Worm (Caenorhabditis elegans): Measurements from ENCODE around the gene dtmk-1.
"Not testable (repeated sequence)": the region's sequence is repeated elsewhere in the genome, so short reads cannot be mapped to it uniquely, and the experiment has no call there.

The dtmk-1 gene

DNA sequence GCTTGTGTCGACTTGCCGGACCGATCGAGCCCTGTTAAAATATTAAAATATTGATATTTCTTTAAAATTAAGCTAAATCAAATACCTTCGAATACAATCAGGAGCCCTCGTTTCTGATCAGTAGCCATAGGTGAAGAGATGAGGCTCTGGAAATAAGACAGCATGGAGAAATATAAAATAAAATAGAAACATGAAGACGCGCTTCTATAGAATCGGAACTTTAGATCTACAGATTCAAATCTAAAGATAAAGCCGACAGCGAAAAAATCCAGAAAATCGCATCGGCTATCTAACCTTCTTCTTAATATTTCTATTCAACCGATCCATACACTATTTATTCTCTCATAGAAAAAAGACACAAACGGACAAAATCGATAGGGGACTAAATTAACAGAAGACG is at the start of gene dtmk-1:
Gene dtmk-1, minus strand, starts transcription at position 146 of the 400 bp plus-strand sequence.
- TF ChIP-seq cog-1 (tag; optimal IDR thresholded peaks at IDR 0.05) (no peak), T22C8.4 (GFP tag; IDR thresholded peaks at IDR 0.05) (no peak), ztf-29 (GFP tag; IDR thresholded peaks at IDR 0.05) (no peak), med-1 (GFP tag; optimal IDR thresholded peaks at IDR 0.05; ENCODE audit: insufficient read depth) (no peak), tab-1 (GFP tag; IDR thresholded peaks at IDR 0.05) (no peak), ref-1 (GFP tag; conservative IDR thresholded peaks at IDR 0.05) (no peak), klf-2 (GFP tag; conservative IDR thresholded peaks at IDR 0.05) (no peak), flt-1 (GFP tag; IDR thresholded peaks at IDR 0.05) (no peak), ztf-23 (GFP tag; IDR thresholded peaks at IDR 0.05) (no peak)

DNA sequence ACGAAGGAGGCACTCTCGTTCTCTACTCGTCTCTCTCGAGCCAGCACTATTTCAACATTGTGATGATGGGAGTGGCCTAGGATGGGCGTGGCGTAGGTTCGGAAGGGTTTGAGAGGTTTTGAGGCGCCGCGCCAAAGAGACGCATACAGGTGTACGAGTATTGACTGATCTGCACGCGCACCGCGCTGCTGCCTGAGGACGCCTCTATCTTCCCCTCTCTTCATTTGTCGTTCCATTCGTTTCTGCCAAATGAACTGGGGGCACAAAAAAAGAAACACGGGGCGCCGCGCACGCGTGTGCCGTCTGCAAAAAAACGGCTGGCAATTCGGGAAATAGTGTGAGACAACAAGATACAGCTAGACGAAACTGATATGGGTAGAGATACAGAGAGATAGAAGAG is 49.1 kb upstream of the dtmk-1 start, which contains the start of gene lec-2:
Gene lec-2, minus strand, starts transcription at position 171 of the 400 bp plus-strand sequence.
- TF ChIP-seq ref-1 (GFP tag; conservative IDR thresholded peaks at IDR 0.05), result no peak
- no peak for TF ChIP-seq T22C8.4 (GFP tag; IDR thresholded peaks at IDR 0.05)
- TF ChIP-seq med-1 (GFP tag; optimal IDR thresholded peaks at IDR 0.05; ENCODE audit: insufficient read depth), result no peak

DNA sequence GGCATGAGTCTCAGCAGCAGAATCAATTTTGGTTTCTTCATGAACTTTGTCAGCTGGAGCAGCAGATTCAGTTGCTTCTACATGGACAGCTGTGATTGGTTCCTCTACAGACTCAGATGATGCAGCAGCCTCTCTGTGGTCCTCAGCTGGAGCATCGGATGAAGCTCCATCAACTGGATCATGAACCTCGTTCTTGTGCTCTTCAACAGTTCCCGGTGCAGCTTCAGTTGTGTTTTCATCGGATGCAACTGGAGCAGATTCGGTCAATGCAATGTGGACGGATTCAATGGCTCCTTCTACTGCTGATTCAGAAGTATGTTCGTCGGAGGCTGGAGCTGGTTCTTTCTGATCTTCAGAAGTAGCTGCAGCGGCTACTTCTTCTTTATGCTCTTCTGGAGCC is 47.5 kb upstream of the dtmk-1 start:
- TF ChIP-seq klf-2 (GFP tag; conservative IDR thresholded peaks at IDR 0.05), result no peak
- TF ChIP-seq flt-1 (GFP tag; IDR thresholded peaks at IDR 0.05), result no peak

ce11 chrII:10012490-10012889 is 45.6 kb upstream of the dtmk-1 start:
- TF ChIP-seq klf-2 (GFP tag; conservative IDR thresholded peaks at IDR 0.05), result no peak
- no peak for TF ChIP-seq T22C8.4 (GFP tag; IDR thresholded peaks at IDR 0.05)
- no peak for TF ChIP-seq med-1 (GFP tag; optimal IDR thresholded peaks at IDR 0.05; ENCODE audit: insufficient read depth)
- no peak for TF ChIP-seq ref-1 (GFP tag; conservative IDR thresholded peaks at IDR 0.05)
- no peak for TF ChIP-seq cog-1 (tag; optimal IDR thresholded peaks at IDR 0.05)
- TF ChIP-seq ztf-23 (GFP tag; IDR thresholded peaks at IDR 0.05), result no peak
- TF ChIP-seq tab-1 (GFP tag; IDR thresholded peaks at IDR 0.05), result no peak
- TF ChIP-seq flt-1 (GFP tag; IDR thresholded peaks at IDR 0.05), result no peak
- TF ChIP-seq ztf-29 (GFP tag; IDR thresholded peaks at IDR 0.05), result no peak

- TF ChIP-seq klf-2 (GFP tag; conservative IDR thresholded peaks at IDR 0.05) (no peak), tab-1 (GFP tag; IDR thresholded peaks at IDR 0.05) (no peak), ref-1 (GFP tag; conservative IDR thresholded peaks at IDR 0.05) (no peak), ztf-29 (GFP tag; IDR thresholded peaks at IDR 0.05) (no peak), ztf-23 (GFP tag; IDR thresholded peaks at IDR 0.05) (no peak), T22C8.4 (GFP tag; IDR thresholded peaks at IDR 0.05) (no peak)
Observed at ce11 chrII:10011733-10012132, 44.8 kb upstream of the dtmk-1 start.

- TF ChIP-seq T22C8.4 (GFP tag; IDR thresholded peaks at IDR 0.05) (no peak), ref-1 (GFP tag; conservative IDR thresholded peaks at IDR 0.05) (no peak), med-1 (GFP tag; optimal IDR thresholded peaks at IDR 0.05; ENCODE audit: insufficient read depth) (no peak), ztf-29 (GFP tag; IDR thresholded peaks at IDR 0.05) (no peak)
Observed at ce11 chrII:10010914-10011313, 44.0 kb upstream of the dtmk-1 start.

- TF ChIP-seq med-1 (GFP tag; optimal IDR thresholded peaks at IDR 0.05; ENCODE audit: insufficient read depth) (no peak), ref-1 (GFP tag; conservative IDR thresholded peaks at IDR 0.05) (no peak), flt-1 (GFP tag; IDR thresholded peaks at IDR 0.05) (no peak), klf-2 (GFP tag; conservative IDR thresholded peaks at IDR 0.05) (no peak), cog-1 (tag; optimal IDR thresholded peaks at IDR 0.05) (no peak), T22C8.4 (GFP tag; IDR thresholded peaks at IDR 0.05) (no peak), ztf-29 (GFP tag; IDR thresholded peaks at IDR 0.05) (no peak), tab-1 (GFP tag; IDR thresholded peaks at IDR 0.05) (no peak), ztf-23 (GFP tag; IDR thresholded peaks at IDR 0.05) (no peak)
Observed at ce11 chrII:10008552-10008951, 41.7 kb upstream of the dtmk-1 start.

DNA sequence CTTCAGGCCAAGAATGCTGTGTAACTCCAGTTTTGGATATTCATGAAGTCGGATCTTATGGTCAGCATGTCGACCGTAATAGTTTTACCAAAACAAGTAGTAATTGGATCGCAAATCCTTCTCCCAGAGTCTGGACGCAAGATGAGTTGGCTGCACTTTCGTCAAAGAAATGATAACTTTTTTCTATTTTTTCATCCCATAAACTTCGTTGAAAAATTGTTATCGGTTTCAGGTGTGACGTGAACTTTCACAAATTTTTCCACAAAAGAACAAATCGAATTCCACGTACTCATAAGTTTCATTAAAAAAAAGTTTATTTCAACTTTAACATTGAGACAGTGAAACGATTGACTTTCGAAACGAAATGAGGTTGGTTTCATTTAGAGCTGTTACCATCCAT is 41.0 kb upstream of the dtmk-1 start, which contains the start of gene ZK892.5:
Gene ZK892.5, plus strand, starts transcription at position 301 of the 400 bp plus-strand sequence.
- TF ChIP-seq med-1 (GFP tag; optimal IDR thresholded peaks at IDR 0.05; ENCODE audit: insufficient read depth), result no peak
- TF ChIP-seq klf-2 (GFP tag; conservative IDR thresholded peaks at IDR 0.05), result no peak
- no peak for TF ChIP-seq ref-1 (GFP tag; conservative IDR thresholded peaks at IDR 0.05)
- no peak for TF ChIP-seq cog-1 (tag; optimal IDR thresholded peaks at IDR 0.05)

DNA sequence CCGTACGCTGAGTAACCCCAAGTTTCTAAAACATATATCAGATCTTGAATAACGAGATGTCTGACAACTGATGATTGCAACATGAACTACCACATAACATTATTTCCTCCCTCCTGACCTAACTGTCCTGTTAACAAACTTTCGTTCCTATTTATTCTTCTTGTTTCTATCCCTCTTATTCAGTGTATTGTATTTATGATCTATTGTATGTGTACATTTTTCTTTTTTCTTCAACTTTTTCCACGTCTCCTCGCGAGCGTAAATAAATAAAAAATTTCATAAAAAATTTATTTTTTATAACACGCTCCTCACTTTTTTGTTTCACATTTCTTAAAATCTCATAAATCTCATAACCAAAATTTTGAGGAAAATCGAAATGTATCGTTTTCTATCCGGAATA is 39.4 kb upstream of the dtmk-1 start, which contains the start of gene ZK892.4:
Gene ZK892.4, plus strand, starts transcription at position 301 of the 400 bp plus-strand sequence.
- TF ChIP-seq flt-1 (GFP tag; IDR thresholded peaks at IDR 0.05); ztf-23 (GFP tag; IDR thresholded peaks at IDR 0.05); cog-1 (tag; optimal IDR thresholded peaks at IDR 0.05): not testable (repeated sequence)

DNA sequence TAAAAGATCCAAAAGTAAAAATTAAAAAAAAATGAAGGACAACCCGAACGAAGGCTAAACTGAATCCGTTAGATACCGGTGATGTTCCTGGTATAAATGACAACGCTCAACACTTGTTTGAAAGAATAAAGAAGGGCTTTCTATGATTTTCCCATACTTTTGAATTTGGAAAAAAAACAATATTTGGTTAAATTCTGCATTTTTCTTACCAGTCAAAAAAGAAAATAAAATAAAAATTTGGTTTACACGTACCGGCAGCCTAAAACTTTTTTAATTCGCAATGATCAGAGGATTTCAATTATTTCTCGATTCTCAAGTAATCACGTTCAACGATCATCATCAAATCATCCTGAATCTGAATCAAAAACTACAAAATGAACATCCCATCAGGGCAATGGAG is 34.6 kb upstream of the dtmk-1 start, which contains the start of gene ZK892.3:
Gene ZK892.3, plus strand, starts transcription at position 301 of the 400 bp plus-strand sequence.
- TF ChIP-seq T22C8.4 (GFP tag; IDR thresholded peaks at IDR 0.05) (no peak), med-1 (GFP tag; optimal IDR thresholded peaks at IDR 0.05; ENCODE audit: insufficient read depth) (no peak), klf-2 (GFP tag; conservative IDR thresholded peaks at IDR 0.05) (no peak), tab-1 (GFP tag; IDR thresholded peaks at IDR 0.05) (no peak), ztf-23 (GFP tag; IDR thresholded peaks at IDR 0.05) (no peak), ztf-29 (GFP tag; IDR thresholded peaks at IDR 0.05) (no peak), flt-1 (GFP tag; IDR thresholded peaks at IDR 0.05) (no peak), ref-1 (GFP tag; conservative IDR thresholded peaks at IDR 0.05) (no peak), cog-1 (tag; optimal IDR thresholded peaks at IDR 0.05) (no peak)

- TF ChIP-seq ref-1 (GFP tag; conservative IDR thresholded peaks at IDR 0.05) (no peak), med-1 (GFP tag; optimal IDR thresholded peaks at IDR 0.05; ENCODE audit: insufficient read depth) (no peak), cog-1 (tag; optimal IDR thresholded peaks at IDR 0.05) (no peak), flt-1 (GFP tag; IDR thresholded peaks at IDR 0.05) (no peak), klf-2 (GFP tag; conservative IDR thresholded peaks at IDR 0.05) (no peak), ztf-29 (GFP tag; IDR thresholded peaks at IDR 0.05) (no peak), ztf-23 (GFP tag; IDR thresholded peaks at IDR 0.05) (no peak), T22C8.4 (GFP tag; IDR thresholded peaks at IDR 0.05) (no peak), tab-1 (GFP tag; IDR thresholded peaks at IDR 0.05) (no peak)
Observed at ce11 chrII:10001065-10001464, 34.2 kb upstream of the dtmk-1 start, which contains the start of gene nlt-1. nlt-1 (minus strand) TSS chrII:10001142.

Data from whole organism, midembryonic.